Fruit fly (Drosophila melanogaster): Measurements from ENCODE around the gene nan.

DNA sequence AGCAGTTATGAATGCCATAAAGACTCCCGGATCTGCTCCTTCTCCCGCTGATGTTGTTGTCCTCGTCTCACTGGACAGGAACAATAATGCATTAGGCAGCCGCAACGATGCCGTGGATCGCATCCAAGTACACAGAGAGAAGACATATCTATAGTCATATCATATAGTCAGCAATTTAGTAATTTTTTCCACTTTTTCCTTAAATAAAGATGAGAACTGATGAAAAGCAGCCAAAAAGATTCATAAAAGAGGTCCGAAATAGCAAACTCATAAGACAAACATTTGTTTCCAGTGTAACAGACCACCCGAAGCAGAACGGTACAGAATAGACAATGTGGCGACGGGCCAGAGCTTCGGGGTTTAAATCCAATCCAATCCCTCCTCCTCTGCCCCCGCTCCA is 18.9 kb downstream of the nan start:
- TF ChIP-seq CG8478 (optimal IDR thresholded peaks at IDR 0.05) (no peak), CTCF (optimal IDR thresholded peaks at IDR 0.05) (no peak)
